Fruit fly (Drosophila melanogaster) whole organism, wandering third instar larva: ENCODE measurements around the gene vih.

Experiments
- Abd-B ChIP-seq: fragments of >200 bp; optimal IDR thresholded peaks from 2 replicates; lab custom pipeline; 2017; ENCODE audit warnings: missing biosample characterization, missing genetic modification characterization
- CG32264 ChIP-seq: fragments of 200-800 bp; sonication (Bioruptor generic); optimal IDR thresholded peaks from 2 replicates; lab custom pipeline; 2016; ENCODE audit warnings: missing biosample characterization, missing genetic modification characterization
- CG9705 ChIP-seq: fragments of 200-800 bp; sonication (Bioruptor generic); optimal IDR thresholded peaks from 2 replicates; lab custom pipeline; 2018; ENCODE audit warnings: missing biosample characterization, mild to moderate bottlenecking, missing genetic modification characterization
- CrebA ChIP-seq: fragments of 200-800 bp; sonication (Bioruptor generic); optimal IDR thresholded peaks from 2 replicates; lab custom pipeline; 2016; ENCODE audit warnings: missing biosample characterization, mild to moderate bottlenecking, missing genetic modification characterization, borderline replicate concordance
- Dfd ChIP-seq: fragments of >200 bp; optimal IDR thresholded peaks from 2 replicates; lab custom pipeline; 2017; ENCODE audit warnings: missing biosample characterization, missing genetic modification characterization
- Dif ChIP-seq: fragments of 200-275, 200-300 bp; sonication (Bioruptor generic); optimal IDR thresholded peaks from 2 replicates; lab custom pipeline; 2018; ENCODE audit warnings: missing biosample characterization, missing genetic modification characterization; ENCODE audit not compliant: partially characterized antibody
- HLH106 ChIP-seq: fragments of 200-800 bp; optimal IDR thresholded peaks from 3 replicates; lab custom pipeline; 2019; ENCODE audit warnings: missing biosample characterization, mild to moderate bottlenecking, missing genetic modification characterization, moderate library complexity
- Hnf4 ChIP-seq: fragments of 200-800 bp; sonication (Bioruptor generic); optimal IDR thresholded peaks from 2 replicates; lab custom pipeline; 2016; ENCODE audit warnings: missing biosample characterization, mild to moderate bottlenecking, missing genetic modification characterization
- Jra ChIP-seq: sonication (Bioruptor generic); optimal IDR thresholded peaks from 2 replicates; lab custom pipeline; 2016; ENCODE audit warnings: missing biosample characterization, missing genetic modification characterization
- Mio ChIP-seq: sonication (Bioruptor generic); optimal IDR thresholded peaks from 2 replicates; lab custom pipeline; 2016; ENCODE audit warnings: missing biosample characterization, missing genetic modification characterization
- N ChIP-seq: fragments of >200 bp; optimal IDR thresholded peaks from 2 replicates; lab custom pipeline; 2018; ENCODE audit warnings: missing biosample characterization, missing external identifiers, missing genetic modification characterization
- OdsH ChIP-seq: fragments of 200-800 bp; sonication (Bioruptor generic); optimal IDR thresholded peaks from 2 replicates; lab custom pipeline; 2016; ENCODE audit warnings: missing biosample characterization, mild to moderate bottlenecking, missing genetic modification characterization
- Rel ChIP-seq, 2 experiments: fragments of 200-800 bp; sonication (Bioruptor generic) in 1 of 2; optimal IDR thresholded peaks; 2 replicates in 1 of 2; 3 replicates in 1 of 2; lab custom pipeline; 2016 to 2019; ENCODE audit warnings: mild to moderate bottlenecking in 2 of 2, missing biosample characterization in 2 of 2, missing genetic modification characterization in 2 of 2, moderate library complexity in 1 of 2
- Vsx2 ChIP-seq: fragments of 200-300, 225-300 bp; sonication (Bioruptor generic); optimal IDR thresholded peaks from 2 replicates; lab custom pipeline; 2018; ENCODE audit warnings: missing biosample characterization, missing genetic modification characterization; ENCODE audit not compliant: partially characterized antibody
- br ChIP-seq: fragments of 200-800 bp; sonication (Bioruptor generic); optimal IDR thresholded peaks from 2 replicates; lab custom pipeline; 2016; ENCODE audit warnings: missing biosample characterization, missing genetic modification characterization
- brk ChIP-seq: fragments of 200-800 bp; sonication (Bioruptor generic); optimal IDR thresholded peaks from 2 replicates; lab custom pipeline; 2016; ENCODE audit warnings: missing biosample characterization, mild to moderate bottlenecking, missing genetic modification characterization
- dl ChIP-seq, 2 experiments: fragments of 175-275, 200-275 bp in 1 of 2; fragments of 200-275 bp in 1 of 2; sonication (Bioruptor generic); optimal IDR thresholded peaks; lab custom pipeline; 2018; ENCODE audit warnings: mild to moderate bottlenecking in 2 of 2, missing biosample characterization in 2 of 2, missing genetic modification characterization in 2 of 2, moderate library complexity in 2 of 2; ENCODE audit not compliant: partially characterized antibody in 2 of 2, insufficient read depth in 1 of 2
- ey ChIP-seq: fragments of 200-800 bp; sonication (Bioruptor generic); optimal IDR thresholded peaks from 2 replicates; lab custom pipeline; 2016; ENCODE audit warnings: missing biosample characterization, missing genetic modification characterization
- foxo ChIP-seq, 2 experiments: fragments of 200-800 bp; sonication (Bioruptor generic); optimal IDR thresholded peaks; 2 replicates in 1 of 2; 3 replicates in 1 of 2; lab custom pipeline; 2016 to 2017; ENCODE audit warnings: missing biosample characterization in 2 of 2, missing genetic modification characterization in 2 of 2
- fru ChIP-seq: fragments of 200-800 bp; sonication (Bioruptor generic); optimal IDR thresholded peaks from 3 replicates; lab custom pipeline; 2016; ENCODE audit warnings: missing biosample characterization, mild to moderate bottlenecking, missing genetic modification characterization
- h ChIP-seq: fragments of 200-800 bp; sonication (Bioruptor generic); optimal IDR thresholded peaks from 3 replicates; lab custom pipeline; 2016; ENCODE audit warnings: missing biosample characterization, mild to moderate bottlenecking, missing genetic modification characterization
- jim ChIP-seq: fragments of 175-275, 200-325 bp; sonication (Bioruptor generic); optimal IDR thresholded peaks from 2 replicates; lab custom pipeline; 2016; ENCODE audit warnings: missing biosample characterization, mild to moderate bottlenecking, missing genetic modification characterization
- pan ChIP-seq: fragments of >200 bp; optimal IDR thresholded peaks from 2 replicates; lab custom pipeline; 2017
- psq ChIP-seq: fragments of 200-800 bp; sonication (Bioruptor generic); optimal IDR thresholded peaks from 3 replicates; lab custom pipeline; 2017; ENCODE audit warnings: missing biosample characterization, mild to moderate bottlenecking, missing genetic modification characterization, moderate library complexity
- rgr ChIP-seq: fragments of 200-800 bp; sonication (Bioruptor generic); optimal IDR thresholded peaks from 3 replicates; lab custom pipeline; 2016; ENCODE audit warnings: missing biosample characterization, mild to moderate bottlenecking, missing genetic modification characterization
- sage ChIP-seq: fragments of 200-800 bp; sonication (Bioruptor generic); optimal IDR thresholded peaks from 2 replicates; lab custom pipeline; 2016; ENCODE audit warnings: missing biosample characterization, mild to moderate bottlenecking, missing genetic modification characterization
- tai ChIP-seq: sonication (Bioruptor generic); optimal IDR thresholded peaks from 2 replicates; lab custom pipeline; 2016; ENCODE audit warnings: missing biosample characterization, missing genetic modification characterization
- usp ChIP-seq: fragments of >200 bp; optimal IDR thresholded peaks from 2 replicates; lab custom pipeline; 2017; ENCODE audit warnings: missing biosample characterization, missing genetic modification characterization
- woc ChIP-seq: sonication (Bioruptor generic); optimal IDR thresholded peaks from 2 replicates; lab custom pipeline; 2016; ENCODE audit warnings: missing biosample characterization, mild to moderate bottlenecking, missing genetic modification characterization

Gene vih

DNA sequence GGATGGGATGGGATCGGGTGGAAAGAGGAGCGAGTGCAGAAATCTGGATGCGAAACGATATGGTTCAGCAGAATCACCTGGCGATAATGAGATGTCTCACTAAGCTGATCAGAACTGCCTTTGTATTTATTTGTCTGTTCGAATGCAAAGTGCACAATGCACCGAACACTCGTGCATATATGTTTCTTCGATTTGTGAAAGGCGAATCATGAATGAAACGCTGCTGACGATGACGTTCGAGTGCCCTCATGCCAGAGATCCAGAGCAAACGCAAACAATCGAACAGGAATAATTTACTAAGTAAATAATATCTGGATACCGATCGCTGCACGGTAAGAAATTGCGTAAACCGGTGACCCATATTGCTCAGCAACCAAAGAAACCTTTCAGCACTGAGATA lies 34.4 kb upstream of the vih start, which contains the start of gene CG32102:
Gene CG32102 (minus strand): TSS at position 101 of the 400 bp plus-strand sequence.
- no peak for TF ChIP-seq h (GFP tag; lab: Kevin White, UChicago)
- TF ChIP-seq ey (GFP tag; lab: Kevin White, UChicago), result no peak
- no peak for TF ChIP-seq jim (GFP tag; lab: Kevin White, UChicago)
- TF ChIP-seq tai (GFP tag; lab: Kevin White, UChicago), result no peak
- TF ChIP-seq foxo (GFP tag; optimal IDR thresholded peaks at IDR 0.05; lab: Kevin White, UChicago), result no peak
- no peak for TF ChIP-seq pan
- no peak for TF ChIP-seq Dif (GFP tag; lab: Kevin White, UChicago)
- TF ChIP-seq rgr, result no peak
- TF ChIP-seq CrebA, result no peak
- no peak for TF ChIP-seq woc (GFP tag; lab: Kevin White, UChicago)
- TF ChIP-seq Dfd (GFP tag; lab: Kevin White, UChicago), result no peak
- no peak for TF ChIP-seq brk (GFP tag; lab: Kevin White, UChicago)
- no peak for TF ChIP-seq psq (GFP tag; lab: Kevin White, UChicago)
- no peak for TF ChIP-seq usp (GFP tag; lab: Kevin White, UChicago)
- no peak for TF ChIP-seq Abd-B (GFP tag; lab: Kevin White, UChicago)
- TF ChIP-seq Vsx2 (GFP tag; lab: Kevin White, UChicago), result no peak
- no peak for TF ChIP-seq N (GFP tag; lab: Kevin White, UChicago)
- no peak for TF ChIP-seq Mio (GFP tag; lab: Kevin White, UChicago)

DNA sequence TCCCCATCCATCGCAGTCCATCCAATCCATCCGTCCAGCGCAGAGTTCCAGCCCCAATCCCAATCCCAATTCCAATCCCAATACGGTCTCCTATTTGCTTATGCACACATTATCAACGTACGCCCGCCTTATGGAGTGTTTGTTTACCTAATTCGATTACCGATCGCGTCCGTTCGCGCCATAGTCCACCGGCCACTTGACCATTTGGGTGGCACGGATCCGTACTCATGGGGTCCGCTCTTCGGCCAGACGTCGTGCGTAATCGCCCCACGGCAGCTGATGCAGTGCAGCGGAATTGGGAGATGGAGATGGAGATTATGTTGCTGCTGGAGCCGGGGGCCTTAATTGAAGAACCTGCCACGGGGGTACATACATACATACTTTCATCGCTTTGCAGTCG lies 33.6 kb upstream of the vih start:
- TF ChIP-seq Abd-B (GFP tag; lab: Kevin White, UChicago) (no peak), Jra (GFP tag; lab: Kevin White, UChicago) (no peak), fru (GFP tag; lab: Kevin White, UChicago) (no peak), N (GFP tag; lab: Kevin White, UChicago) (no peak), jim (GFP tag; lab: Kevin White, UChicago) (no peak), foxo (GFP tag; optimal IDR thresholded peaks at IDR 0.05; lab: Kevin White, UChicago) (no peak), Hnf4 (GFP tag; lab: Kevin White, UChicago) (no peak), pan (no peak), OdsH (GFP tag; lab: Kevin White, UChicago) (no peak)

DNA sequence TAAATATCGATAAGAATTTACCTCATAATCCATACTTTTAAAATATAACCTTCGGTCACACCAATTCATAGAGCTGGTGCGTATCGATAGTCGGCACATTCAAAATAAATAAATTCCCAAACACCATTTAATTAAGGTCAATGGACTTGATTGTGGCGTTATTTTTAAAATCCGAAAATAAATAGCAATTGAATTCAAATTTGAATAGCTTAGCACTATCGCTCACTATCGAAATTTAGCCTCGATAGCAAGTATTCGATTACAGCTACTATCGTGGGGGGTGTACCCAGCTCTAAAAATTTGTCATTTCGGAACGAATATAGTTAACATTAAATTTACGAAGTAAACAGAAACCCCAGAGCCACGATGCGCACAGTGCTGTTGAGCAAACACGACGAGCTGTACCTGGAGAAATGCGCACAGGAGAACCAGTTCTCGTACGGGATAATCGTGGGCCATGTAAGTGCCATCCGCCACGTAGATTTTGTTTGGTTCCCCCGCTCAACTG lies 32.6 kb upstream of the vih start, which contains the start of gene CG10616:
Gene CG10616 (plus strand): TSS at position 258 of the 508 bp plus-strand sequence.
- TF ChIP-seq Dif (GFP tag; lab: Kevin White, UChicago), result no peak
- TF ChIP-seq CG9705 (GFP tag; lab: Kevin White, UChicago), result no peak
- TF ChIP-seq h (GFP tag; lab: Kevin White, UChicago), result no peak
- no peak for TF ChIP-seq Rel (GFP tag; optimal IDR thresholded peaks at IDR 0.05; lab: Kevin White, UChicago)
- peak; percentile 95 for TF ChIP-seq Rel (tag; optimal IDR thresholded peaks at IDR 0.05; lab: Kevin White, UChicago)
- peak; percentile 43 for TF ChIP-seq Jra (GFP tag; lab: Kevin White, UChicago)
- no peak for TF ChIP-seq Dfd (GFP tag; lab: Kevin White, UChicago)
- TF ChIP-seq ey (GFP tag; lab: Kevin White, UChicago), result no peak
- no peak for TF ChIP-seq sage (GFP tag; lab: Kevin White, UChicago)
- peak; percentile 18 for TF ChIP-seq CrebA
- no peak for TF ChIP-seq brk (GFP tag; lab: Kevin White, UChicago)
- TF ChIP-seq usp (GFP tag; lab: Kevin White, UChicago), result no peak
- TF ChIP-seq, all 38 proteins: peak for 3

DNA sequence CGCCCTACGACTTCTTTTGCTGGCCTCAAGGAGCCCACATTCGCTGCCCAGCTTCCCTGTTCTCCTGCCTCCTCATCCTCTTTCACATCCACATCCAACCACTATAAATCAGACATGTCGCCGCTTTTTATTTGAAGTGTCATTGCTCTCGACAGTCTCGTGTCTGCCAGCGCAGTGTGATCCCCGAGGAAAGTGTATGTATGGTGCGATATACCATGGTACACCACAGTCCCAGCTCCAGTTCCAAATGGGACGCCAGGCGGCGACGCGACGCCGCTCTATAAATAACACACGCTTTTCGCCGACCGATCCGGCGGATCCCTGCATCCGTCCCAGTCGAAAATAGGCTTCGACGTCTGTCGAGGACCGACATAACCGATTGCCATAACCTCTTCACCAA lies 25.9 kb upstream of the vih start:
- TF ChIP-seq sage (GFP tag; lab: Kevin White, UChicago) (no peak), Vsx2 (GFP tag; lab: Kevin White, UChicago) (no peak), jim (GFP tag; lab: Kevin White, UChicago) (no peak), brk (GFP tag; lab: Kevin White, UChicago) (no peak), HLH106 (tag; lab: Kevin White, UChicago) (no peak), fru (GFP tag; lab: Kevin White, UChicago) (no peak), Abd-B (GFP tag; lab: Kevin White, UChicago) (no peak), N (GFP tag; lab: Kevin White, UChicago) (no peak), CG32264 (GFP tag; lab: Kevin White, UChicago) (no peak), Jra (GFP tag; lab: Kevin White, UChicago) (no peak), usp (GFP tag; lab: Kevin White, UChicago) (no peak), tai (GFP tag; lab: Kevin White, UChicago) (no peak), pan (no peak), dl (GFP tag; optimal IDR thresholded peaks at IDR 0.05; lab: Kevin White, UChicago; ENCODE audit: insufficient read depth in 1 of 2, partially characterized antibody in 2 of 2) (no peak), br (no peak)
